Worm (Caenorhabditis elegans) whole organism, L4 larva: ENCODE data around the gene AH10.4.

Experiments
- Y75B8A.6 ChIP-seq: fragments of 200-800 bp; sonication (Bioruptor generic); IDR thresholded peaks from 2 replicates; pipeline ENCODE4 v1.3.6; 2022; ENCODE audit warnings: missing genetic modification reagents, missing genetic modification characterization, missing compliant biosample characterization
- lin-1 ChIP-seq: fragments of 200-800 bp; sonication (Bioruptor generic); IDR thresholded peaks from 2 replicates; pipeline ENCODE4 v1.3.6; 2022; ENCODE audit warnings: missing genetic modification reagents, missing genetic modification characterization, missing compliant biosample characterization
- lir-3 ChIP-seq: sonication (generic microtip); optimal IDR thresholded peaks from 2 replicates; lab custom pipeline; 2016; ENCODE audit warnings: mild to moderate bottlenecking, missing genetic modification characterization, missing compliant biosample characterization
- nhr-111 ChIP-seq: fragments of 200-800 bp; sonication (Bioruptor generic); optimal IDR thresholded peaks from 2 replicates; lab custom pipeline; 2018; ENCODE audit warnings: mild to moderate bottlenecking, missing genetic modification characterization, missing compliant biosample characterization
- snpc-4 ChIP-seq: fragments of 150-350 bp; optimal IDR thresholded peaks from 2 replicates; lab custom pipeline; 2014; ENCODE audit warnings: missing biosample characterization, missing genetic modification characterization

- no peak for TF ChIP-seq snpc-4 (tag; lab: Kevin White, UChicago)
- no peak for TF ChIP-seq lin-1 (GFP tag; lab: Robert Waterston, UW)
- no peak for TF ChIP-seq lir-3 (tag; lab: Kevin White, UChicago)
- TF ChIP-seq nhr-111 = no peak
- no peak for TF ChIP-seq Y75B8A.6 (GFP tag; lab: Robert Waterston, UW)
Observed at ce11 chrV:14150966-14151365, 13.3 kb upstream of the AH10.4 start.
